Worm (Caenorhabditis elegans): ENCODE measurements around the gene skr-21.

The skr-21 gene

DNA sequence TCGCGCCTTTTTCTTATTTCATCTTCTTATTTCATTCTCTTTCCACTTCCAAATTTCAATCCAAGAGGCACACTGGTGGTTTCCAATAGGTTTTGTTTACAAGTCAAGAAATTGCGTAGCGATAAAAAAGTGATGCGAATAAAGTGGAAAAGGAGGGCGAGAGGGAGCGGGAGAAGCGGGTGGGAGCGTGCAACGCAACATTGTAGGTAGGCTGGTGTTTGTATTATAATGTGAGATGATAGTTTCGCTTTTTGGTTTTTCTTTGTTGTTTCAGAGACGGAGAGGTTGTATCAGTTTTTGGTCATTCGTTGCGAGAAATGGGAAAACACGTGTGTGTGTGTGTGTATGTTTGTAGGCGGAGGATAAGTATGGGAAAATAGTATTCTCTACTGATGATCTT is 23.7 kb upstream of the skr-21 start:
- TF ChIP-seq zip-8 (tag; optimal IDR thresholded peaks at IDR 0.05) (no peak), ceh-39 (tag; optimal IDR thresholded peaks at IDR 0.05) (no peak), lin-13 (tag; optimal IDR thresholded peaks at IDR 0.05) (no peak), ceh-43 (GFP tag; optimal IDR thresholded peaks at IDR 0.05) (no peak)

DNA sequence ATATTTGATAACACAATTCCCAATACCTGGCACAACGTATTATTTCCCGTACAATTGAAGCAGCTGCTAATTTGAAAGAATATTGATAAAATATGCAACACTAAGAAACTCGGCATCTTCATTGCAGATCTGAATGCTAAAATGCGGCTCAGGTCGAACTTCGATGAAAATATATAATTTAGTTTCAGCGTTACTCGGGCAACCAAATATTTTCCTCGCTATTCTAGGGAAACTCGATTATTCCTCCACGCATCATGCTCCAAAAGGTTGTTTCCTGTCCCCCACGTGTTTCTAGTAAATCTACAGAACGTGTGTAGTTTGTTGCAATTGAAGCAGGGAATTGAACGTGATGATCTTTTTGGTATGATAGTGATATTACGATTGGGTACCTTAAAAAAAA is 22.6 kb upstream of the skr-21 start:
- TF ChIP-seq ceh-43 (GFP tag; optimal IDR thresholded peaks at IDR 0.05) (no peak), mep-1 (tag; optimal IDR thresholded peaks at IDR 0.05) (no peak), sem-2 (GFP tag; optimal IDR thresholded peaks at IDR 0.05) (no peak), unc-62 (GFP tag; optimal IDR thresholded peaks at IDR 0.05) (no peak), elt-1 (tag; optimal IDR thresholded peaks at IDR 0.05; ENCODE audit: borderline replicate concordance, insufficient read depth) (no peak), hlh-1 (tag; optimal IDR thresholded peaks at IDR 0.05) (no peak), ztf-11 (tag; optimal IDR thresholded peaks at IDR 0.05) (no peak), unc-39 (tag; optimal IDR thresholded peaks at IDR 0.05) (no peak), nhr-2 (tag; optimal IDR thresholded peaks at IDR 0.05) (no peak)

DNA sequence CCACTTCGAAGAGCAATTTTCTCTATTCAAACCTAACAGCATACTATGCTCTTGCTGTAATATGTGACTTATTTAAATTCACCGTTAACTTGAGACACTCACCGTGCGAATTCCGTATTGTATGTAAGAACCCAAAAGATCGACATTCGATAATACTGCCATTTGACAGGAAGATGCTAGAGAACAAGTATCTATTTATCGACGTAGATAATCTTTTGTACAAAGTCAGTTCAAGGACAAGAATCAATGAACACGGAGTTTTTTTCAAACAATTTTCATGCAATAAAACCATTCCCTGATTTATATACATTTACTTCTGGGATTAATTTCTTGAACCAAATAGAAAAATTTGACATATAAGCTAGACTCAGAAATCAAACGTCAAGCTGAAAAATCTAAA is 21.8 kb upstream of the skr-21 start, which contains the start of gene K08H2.7:
Gene K08H2.7 (minus strand): TSS at position 173 of the 400 bp plus-strand sequence.
- TF ChIP-seq sem-2 (GFP tag; optimal IDR thresholded peaks at IDR 0.05) (no peak), elt-1 (tag; optimal IDR thresholded peaks at IDR 0.05; ENCODE audit: borderline replicate concordance, insufficient read depth) (peak; percentile 38)

DNA sequence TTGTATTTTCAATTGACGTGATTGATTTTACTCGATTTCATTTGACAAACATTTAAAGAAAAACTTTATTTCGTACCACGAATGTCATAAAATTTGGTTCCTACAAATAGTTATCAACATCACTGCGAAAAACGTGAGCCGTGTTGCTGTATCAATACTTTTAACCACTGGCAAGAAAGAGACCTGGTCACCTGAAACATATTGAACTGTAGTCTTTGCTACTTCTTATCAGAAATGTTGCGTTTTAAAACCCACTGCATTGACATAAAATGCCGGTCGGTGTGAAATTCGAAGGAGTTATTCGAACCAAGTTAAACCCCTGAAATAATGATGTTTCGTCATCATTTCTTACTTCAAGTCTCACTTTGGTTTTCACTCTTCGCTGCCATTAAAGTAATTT is 21.1 kb upstream of the skr-21 start:
- TF ChIP-seq flh-1 (GFP tag; optimal IDR thresholded peaks at IDR 0.05), result no peak
- no peak for TF ChIP-seq pha-4 (tag; optimal IDR thresholded peaks at IDR 0.05)
- no peak for TF ChIP-seq blmp-1 (tag; optimal IDR thresholded peaks at IDR 0.05)
- TF ChIP-seq elt-3 (tag; optimal IDR thresholded peaks at IDR 0.05), result no peak
- TF ChIP-seq bed-3 (GFP tag; optimal IDR thresholded peaks at IDR 0.05), result no peak
- TF ChIP-seq unc-39 (tag; optimal IDR thresholded peaks at IDR 0.05), result no peak
- TF ChIP-seq mab-5 (tag; optimal IDR thresholded peaks at IDR 0.05), result no peak
- TF ChIP-seq hlh-1 (tag; optimal IDR thresholded peaks at IDR 0.05), result no peak
- TF ChIP-seq cnd-1 (tag; optimal IDR thresholded peaks at IDR 0.05), result no peak
- TF ChIP-seq nhr-237 (tag; optimal IDR thresholded peaks at IDR 0.05), result no peak
- no peak for TF ChIP-seq sem-2 (GFP tag; optimal IDR thresholded peaks at IDR 0.05)
- TF ChIP-seq lin-13 (tag; optimal IDR thresholded peaks at IDR 0.05), result no peak
- no peak for TF ChIP-seq tbx-8 (GFP tag; optimal IDR thresholded peaks at IDR 0.05)
- TF ChIP-seq ces-1 (GFP tag; optimal IDR thresholded peaks at IDR 0.05), result no peak
- TF ChIP-seq ham-2 (GFP tag; optimal IDR thresholded peaks at IDR 0.05), result no peak
- no peak for TF ChIP-seq ceh-39 (tag; optimal IDR thresholded peaks at IDR 0.05)
- TF ChIP-seq unc-120 (tag; optimal IDR thresholded peaks at IDR 0.05; ENCODE audit: poor library complexity, severe bottlenecking), result no peak
- TF ChIP-seq nhr-28 (tag; optimal IDR thresholded peaks at IDR 0.05), result no peak
- no peak for TF ChIP-seq zip-8 (tag; optimal IDR thresholded peaks at IDR 0.05)
- TF ChIP-seq snpc-4 (tag; optimal IDR thresholded peaks at IDR 0.05), result no peak

DNA sequence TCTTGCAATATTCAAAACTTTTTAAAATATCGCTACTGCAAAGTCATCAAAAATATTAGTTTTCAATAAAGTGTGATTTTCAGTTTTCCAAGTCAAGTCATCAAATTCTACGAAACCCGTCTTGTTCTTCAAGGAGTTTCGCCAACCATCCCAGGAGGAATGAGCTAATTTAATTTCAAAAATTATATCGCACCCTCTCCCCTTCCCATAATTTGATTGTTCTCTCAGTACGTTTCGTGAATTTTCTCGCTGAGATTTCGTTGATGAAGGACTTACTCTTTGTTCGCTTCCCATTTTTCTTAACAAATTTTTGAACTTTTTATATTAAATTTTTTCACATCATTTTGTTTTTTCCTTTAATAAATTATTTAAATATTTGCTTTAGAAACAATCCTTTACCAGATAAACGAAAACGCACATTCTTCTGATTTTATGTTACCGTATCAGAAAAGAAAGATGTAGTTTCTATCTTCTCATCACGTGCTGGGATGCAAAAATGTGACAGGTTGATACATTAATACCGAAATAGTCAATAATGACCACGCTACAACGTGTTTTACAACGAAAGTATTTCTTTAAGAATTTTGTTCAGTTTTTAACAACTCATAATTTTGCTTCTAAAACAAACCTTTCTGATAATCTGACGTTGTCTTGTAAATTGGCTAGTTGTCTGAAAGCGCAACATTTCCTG is 20.3 kb upstream of the skr-21 start:
- TF ChIP-seq sem-2 (GFP tag; optimal IDR thresholded peaks at IDR 0.05) (no peak), mab-5 (tag; optimal IDR thresholded peaks at IDR 0.05) (no peak), unc-39 (tag; optimal IDR thresholded peaks at IDR 0.05) (no peak), ces-1 (GFP tag; optimal IDR thresholded peaks at IDR 0.05) (peak; percentile 99), nhr-76 (tag; optimal IDR thresholded peaks at IDR 0.05) (no peak), lin-32 (GFP tag; optimal IDR thresholded peaks at IDR 0.05) (no peak), nhr-2 (tag; optimal IDR thresholded peaks at IDR 0.05) (no peak), pha-4 (tag; optimal IDR thresholded peaks at IDR 0.05) (no peak), bed-3 (GFP tag; optimal IDR thresholded peaks at IDR 0.05) (no peak)

DNA sequence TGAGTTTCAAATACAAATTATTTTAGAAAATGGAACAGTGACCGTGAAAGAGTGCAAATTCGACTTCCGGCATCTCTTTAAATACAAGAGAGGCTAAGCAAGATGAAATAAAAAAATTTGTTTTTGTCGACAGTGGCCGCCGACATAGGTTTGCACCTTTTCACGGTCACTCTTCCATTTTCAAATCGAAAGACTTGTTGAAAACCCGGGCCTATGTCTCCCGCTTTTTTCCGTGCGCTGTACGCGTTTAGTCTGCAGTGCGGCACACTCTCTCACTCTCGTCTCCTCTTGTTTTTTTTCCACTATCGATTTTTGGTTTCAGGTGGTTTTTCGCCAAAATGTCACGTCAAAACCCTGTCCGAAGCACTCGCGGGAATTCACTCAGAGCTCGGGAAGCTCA is 18.6 kb upstream of the skr-21 start, which contains the start of gene hpl-1:
Gene hpl-1 (plus strand): TSS at position 301 of the 400 bp plus-strand sequence.
- TF ChIP-seq nhr-76 (tag; optimal IDR thresholded peaks at IDR 0.05) (no peak), ces-1 (GFP tag; optimal IDR thresholded peaks at IDR 0.05) (no peak), sptf-1 (tag; optimal IDR thresholded peaks at IDR 0.05) (no peak), lsy-2 (tag; optimal IDR thresholded peaks at IDR 0.05) (no peak), lin-32 (GFP tag; optimal IDR thresholded peaks at IDR 0.05) (no peak), sem-2 (GFP tag; optimal IDR thresholded peaks at IDR 0.05) (no peak), cnd-1 (tag; optimal IDR thresholded peaks at IDR 0.05) (no peak), ztf-11 (tag; optimal IDR thresholded peaks at IDR 0.05) (no peak), unc-39 (tag; optimal IDR thresholded peaks at IDR 0.05) (no peak), M03D4.4 (tag; optimal IDR thresholded peaks at IDR 0.05) (no peak), flh-1 (GFP tag; optimal IDR thresholded peaks at IDR 0.05) (no peak), nhr-2 (tag; optimal IDR thresholded peaks at IDR 0.05) (no peak), ceh-43 (GFP tag; optimal IDR thresholded peaks at IDR 0.05) (no peak), mep-1 (tag; optimal IDR thresholded peaks at IDR 0.05) (no peak), blmp-1 (tag; optimal IDR thresholded peaks at IDR 0.05) (no peak), ceh-83 (GFP tag; optimal IDR thresholded peaks at IDR 0.05) (no peak)
